Fruit fly (Drosophila melanogaster): ENCODE data around the gene CG31528.
A peak's percentile ranks its signal among the peaks of the same experiment; 100 is the strongest.

The CG31528 gene

dm6 chr3R:4378363-4379354 lies 37.6 kb upstream of the CG31528 start, which contains the start of gene Sfxn1-3 (continued):
- TF ChIP-seq maf-S (GFP tag; optimal IDR thresholded peaks at IDR 0.05) (peak; percentile 39), CG7271 (tag; optimal IDR thresholded peaks at IDR 0.05) (no peak), lbe (GFP tag; optimal IDR thresholded peaks at IDR 0.05) (no peak), Dll (GFP tag; IDR thresholded peaks at IDR 0.05; ENCODE audit: partially characterized antibody) (no peak), zf30C (GFP tag; optimal IDR thresholded peaks at IDR 0.05) (no peak), fru (optimal IDR thresholded peaks at IDR 0.05) (no peak), disco-r (GFP tag; optimal IDR thresholded peaks at IDR 0.05) (no peak), knrl (GFP tag; IDR thresholded peaks at IDR 0.05; ENCODE audit: partially characterized antibody) (peak; percentile 19; the same call in 1 of the 3 replicates), sqz (GFP tag; optimal IDR thresholded peaks at IDR 0.05) (no peak), Nf-YA (GFP tag; IDR thresholded peaks at IDR 0.05) (peak; percentile 44), Med (GFP tag) (peak; percentile 94), Spps (tag; optimal IDR thresholded peaks at IDR 0.05) (no peak), hbn (GFP tag; IDR thresholded peaks at IDR 0.05; ENCODE audit: partially characterized antibody) (peak; percentile 39; the same call in 1 of the 2 replicates), MESR4 (GFP tag; optimal IDR thresholded peaks at IDR 0.05) (peak; percentile 63), CG12219 (GFP tag; optimal IDR thresholded peaks at IDR 0.05) (no peak), slbo (GFP tag; IDR thresholded peaks at IDR 0.05) (no peak; the same call in none of the 2 replicates), ap (GFP tag; IDR thresholded peaks at IDR 0.05) (peak; percentile 54; the same call in 1 of the 2 replicates), CG1024 (GFP tag; IDR thresholded peaks at IDR 0.05) (peak; percentile 14; the same call in 1 of the 2 replicates), CG17829 (tag; optimal IDR thresholded peaks at IDR 0.05) (peak; percentile 9), amos (GFP tag; IDR thresholded peaks at IDR 0.05; ENCODE audit: partially characterized antibody) (peak; percentile 47; the same call in 1 of the 2 replicates), wor (GFP tag; IDR thresholded peaks at IDR 0.05) (no peak), CG13296 (GFP tag; optimal IDR thresholded peaks at IDR 0.05) (peak; percentile 60), abd-A (tag; optimal IDR thresholded peaks at IDR 0.05) (no peak), nau (GFP tag; optimal IDR thresholded peaks at IDR 0.05) (peak; percentile 68), danr (GFP tag; IDR thresholded peaks at IDR 0.05) (no peak), nom (GFP tag; optimal IDR thresholded peaks at IDR 0.05) (peak; percentile 78), pan (optimal IDR thresholded peaks at IDR 0.05) (no peak), pan (GFP tag; optimal IDR thresholded peaks at IDR 0.05 in 1 of 2, IDR thresholded peaks at IDR 0.05 in 1 of 2) (no peak), NK7.1 (GFP tag; optimal IDR thresholded peaks at IDR 0.05) (no peak), nmo (GFP tag; optimal IDR thresholded peaks at IDR 0.05) (peak; percentile 18), Nf-YB (GFP tag; optimal IDR thresholded peaks at IDR 0.05) (peak; percentile 22), wek (GFP tag; optimal IDR thresholded peaks at IDR 0.05) (peak; percentile 97), Atf3 (GFP tag; optimal IDR thresholded peaks at IDR 0.05) (peak; percentile 0), pros (GFP tag; optimal IDR thresholded peaks at IDR 0.05) (peak; percentile 65), salm (tag; optimal IDR thresholded peaks at IDR 0.05) (no peak), CG1529 (GFP tag; optimal IDR thresholded peaks at IDR 0.05) (peak; percentile 31), CG6813 (GFP tag; optimal IDR thresholded peaks at IDR 0.05) (peak; percentile 11), trh (GFP tag; optimal IDR thresholded peaks at IDR 0.05) (no peak), caup (GFP tag; optimal IDR thresholded peaks at IDR 0.05; ENCODE audit: severe bottlenecking) (peak; percentile 67), CG2120 (GFP tag; optimal IDR thresholded peaks at IDR 0.05) (peak; percentile 64), H15 (GFP tag; IDR thresholded peaks at IDR 0.05) (0 out of 3 replicates have a peak, but pooled peaks have one; percentile 2), MBD-R2 (GFP tag; IDR thresholded peaks at IDR 0.05) (peak; percentile 27; the same call in 1 of the 2 replicates), gro (GFP tag; optimal IDR thresholded peaks at IDR 0.05) (peak; percentile 79), Xrp1 (GFP tag; IDR thresholded peaks at IDR 0.05) (peak; percentile 32; the same call in 1 of the 2 replicates), tio (GFP tag; optimal IDR thresholded peaks at IDR 0.05) (no peak), CG8281 (tag; optimal IDR thresholded peaks at IDR 0.05) (no peak), CG7745 (tag; optimal IDR thresholded peaks at IDR 0.05) (no peak)
